Worm (Caenorhabditis elegans): Measurements from ENCODE around the gene ras-1.
"Not testable (repeated sequence)": the region's sequence is repeated elsewhere in the genome, so short reads cannot be mapped to it uniquely, and the experiment has no call there.

Gene ras-1

DNA sequence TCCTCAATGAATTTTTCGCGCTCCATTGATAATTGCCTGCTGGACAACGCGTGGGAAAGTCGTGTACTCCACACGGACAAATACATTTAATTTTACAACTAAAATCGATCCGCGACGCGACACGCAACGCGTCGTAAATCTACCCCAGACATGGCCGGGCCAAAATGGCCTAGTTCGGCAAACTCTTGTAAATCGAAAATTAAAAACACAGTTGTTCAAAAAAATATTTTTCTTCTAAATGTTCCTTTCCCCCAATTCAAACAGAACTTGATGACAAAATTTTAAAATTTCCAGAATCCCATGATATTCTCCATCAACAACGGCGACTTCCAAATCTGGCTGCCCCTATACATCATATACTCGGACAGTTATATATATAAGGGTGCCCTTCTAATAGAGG is 23.0 kb downstream of the ras-1 start, which contains the start of gene sre-55:
sre-55 (plus strand) TSS at position 301 of the 400 bp plus-strand sequence.
- no peak for TF ChIP-seq dve-1 (tag; optimal IDR thresholded peaks at IDR 0.05)
- TF ChIP-seq K02D7.2 (tag; optimal IDR thresholded peaks at IDR 0.05) = no peak
- no peak for TF ChIP-seq odd-2 (tag; optimal IDR thresholded peaks at IDR 0.05)
- TF ChIP-seq ceh-6 (GFP tag; optimal IDR thresholded peaks at IDR 0.05) = no peak
- no peak for TF ChIP-seq hlh-6 (tag; optimal IDR thresholded peaks at IDR 0.05)
- TF ChIP-seq ceh-22 (tag; optimal IDR thresholded peaks at IDR 0.05) = no peak
- TF ChIP-seq fkh-10 (GFP tag; optimal IDR thresholded peaks at IDR 0.05) = no peak
- no peak for TF ChIP-seq ceh-14 (tag; optimal IDR thresholded peaks at IDR 0.05)
- TF ChIP-seq pros-1 (tag; optimal IDR thresholded peaks at IDR 0.05) = no peak
- TF ChIP-seq ceh-18 (tag; optimal IDR thresholded peaks at IDR 0.05) = no peak

ce11 chrII:12324159-12324558 is 27.9 kb downstream of the ras-1 start, which contains the start of gene sre-56:
Gene sre-56, plus strand, starts transcription at chrII:12324459.
- TF ChIP-seq ceh-24 (tag; optimal IDR thresholded peaks at IDR 0.05) (no peak), odd-2 (tag; optimal IDR thresholded peaks at IDR 0.05) (no peak), C08G9.2 (tag; optimal IDR thresholded peaks at IDR 0.05) (no peak), pat-9 (tag; optimal IDR thresholded peaks at IDR 0.05) (no peak), ref-2 (tag; optimal IDR thresholded peaks at IDR 0.05) (no peak), fax-1 (tag; optimal IDR thresholded peaks at IDR 0.05) (no peak), ceh-6 (GFP tag; optimal IDR thresholded peaks at IDR 0.05) (no peak), K09A11.1 (tag; optimal IDR thresholded peaks at IDR 0.05; ENCODE audit: insufficient read depth) (no peak), pros-1 (tag; optimal IDR thresholded peaks at IDR 0.05) (no peak), npax-4 (tag; optimal IDR thresholded peaks at IDR 0.05) (no peak), ceh-45 (GFP tag; IDR thresholded peaks at IDR 0.05) (no peak), ceh-19 (GFP tag; optimal IDR thresholded peaks at IDR 0.05) (no peak), syd-9 (tag; optimal IDR thresholded peaks at IDR 0.05) (no peak), F13H6.1 (tag; optimal IDR thresholded peaks at IDR 0.05) (no peak), ceh-30 (tag; optimal IDR thresholded peaks at IDR 0.05) (no peak)

ce11 chrII:12323305-12323704 is 28.7 kb downstream of the ras-1 start, which contains the start of gene sre-53:
Gene sre-53, minus strand, starts transcription at chrII:12323405.
- TF ChIP-seq madf-2 (tag; optimal IDR thresholded peaks at IDR 0.05) (no peak), gmeb-2 (tag; optimal IDR thresholded peaks at IDR 0.05) (no peak), elt-2 (tag; optimal IDR thresholded peaks at IDR 0.05) (no peak)

ce11 chrII:12318541-12318940 is 33.5 kb downstream of the ras-1 start, which contains the start of gene sre-49:
Gene sre-49, plus strand, starts transcription at chrII:12318841.
- not testable (repeated sequence) for TF ChIP-seq C38D4.7 (GFP tag; optimal IDR thresholded peaks at IDR 0.05); tbx-2 (tag; optimal IDR thresholded peaks at IDR 0.05); K02D7.2 (tag; optimal IDR thresholded peaks at IDR 0.05)

ce11 chrII:12311560-12311959 is 40.5 kb downstream of the ras-1 start, which contains the start of gene sre-51:
Gene sre-51, plus strand, starts transcription at chrII:12311860.
- TF ChIP-seq C08G9.2 (tag; optimal IDR thresholded peaks at IDR 0.05) = no peak
- TF ChIP-seq npax-4 (tag; optimal IDR thresholded peaks at IDR 0.05) = no peak
- no peak for TF ChIP-seq Y22D7AL.16 (tag; optimal IDR thresholded peaks at IDR 0.05)
- no peak for TF ChIP-seq madf-2 (tag; optimal IDR thresholded peaks at IDR 0.05)
- TF ChIP-seq mec-3 (tag; optimal IDR thresholded peaks at IDR 0.05; ENCODE audit: borderline replicate concordance) = no peak

DNA sequence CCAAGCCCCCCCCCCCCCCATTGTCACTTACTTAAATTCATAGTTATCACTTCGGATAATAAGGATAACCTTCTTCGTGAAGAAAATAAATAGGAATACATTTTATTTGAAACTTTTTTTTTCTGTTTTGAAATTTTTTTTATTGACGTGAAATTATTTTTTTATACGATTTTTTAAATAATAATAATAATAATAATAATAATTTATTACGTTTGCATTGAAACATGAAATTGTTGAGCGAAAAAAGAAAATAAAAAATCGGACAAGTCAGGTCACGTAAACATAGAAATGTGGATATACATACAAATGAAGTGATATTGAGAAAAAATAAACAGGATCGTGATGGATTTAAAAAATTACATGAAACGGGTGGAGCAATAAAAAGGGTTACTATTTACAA is 42.4 kb downstream of the ras-1 start, which contains the start of gene C50E10.2:
C50E10.2 (minus strand) TSS at position 101 of the 400 bp plus-strand sequence.
- TF ChIP-seq lin-11 (tag; optimal IDR thresholded peaks at IDR 0.05) (no peak), unc-55 (GFP tag; optimal IDR thresholded peaks at IDR 0.05) (no peak), unc-42 (tag; optimal IDR thresholded peaks at IDR 0.05) (no peak), pha-2 (tag; optimal IDR thresholded peaks at IDR 0.05) (no peak), ttx-3 (tag; optimal IDR thresholded peaks at IDR 0.05) (no peak), tbx-7 (tag; optimal IDR thresholded peaks at IDR 0.05) (no peak), ama-1 (optimal IDR thresholded peaks at IDR 0.05) (no peak)
